Worm (Caenorhabditis elegans) whole organism, L4/young adult: ENCODE data around the gene F40G9.5.

Experiments used
- W03F9.2 ChIP-seq: fragments of 150-350 bp; optimal IDR thresholded peaks from 2 replicates; lab custom pipeline; 2014; ENCODE audit warnings: missing biosample characterization, missing genetic modification characterization
- him-1 ChIP-seq: sonication (generic microtip); optimal IDR thresholded peaks from 2 replicates; lab custom pipeline; 2016; ENCODE audit warnings: missing genotype, missing genetic modification reagents, missing genetic modification characterization, missing compliant biosample characterization

ce11 chrIII:194160-194559 is 13.1 kb downstream of the F40G9.5 start, which contains the start of gene F40G9.17:
- TF ChIP-seq W03F9.2 (tag; lab: Kevin White, UChicago) (no peak), him-1 (no peak)
